Worm (Caenorhabditis elegans) whole organism, L4 larva: ENCODE results near the gene F26F2.8.

Source experiments
- dmd-9 ChIP-seq: fragments of 200-800 bp; sonication (Bioruptor generic); IDR thresholded peaks from 2 replicates; pipeline ENCODE4 v1.3.6; 2022; ENCODE audit warnings: missing genetic modification reagents, missing genetic modification characterization, missing compliant biosample characterization
- egl-27 ChIP-seq: sonication (generic microtip); optimal IDR thresholded peaks from 3 replicates; lab custom pipeline; 2017; ENCODE audit warnings: missing biosample characterization, missing genetic modification reagents, missing genetic modification characterization
- fkh-10 ChIP-seq: fragments of 150-350 bp; optimal IDR thresholded peaks from 2 replicates; lab custom pipeline; 2014; ENCODE audit warnings: missing biosample characterization, missing genetic modification reagents, missing genetic modification characterization
- lin-39 ChIP-seq: fragments of 150-350 bp; optimal IDR thresholded peaks from 2 replicates; lab custom pipeline; 2014; ENCODE audit warnings: missing biosample characterization, missing genetic modification reagents, missing genetic modification characterization
- lir-3 ChIP-seq: sonication (generic microtip); optimal IDR thresholded peaks from 2 replicates; lab custom pipeline; 2016; ENCODE audit warnings: mild to moderate bottlenecking, missing genetic modification characterization, missing compliant biosample characterization
- nhr-11 ChIP-seq: fragments of 150-350 bp; optimal IDR thresholded peaks from 2 replicates; lab custom pipeline; 2014; ENCODE audit warnings: missing biosample characterization, missing genetic modification characterization
- nhr-28 ChIP-seq: fragments of 150-350 bp; optimal IDR thresholded peaks from 2 replicates; lab custom pipeline; 2014; ENCODE audit warnings: missing biosample characterization, missing genetic modification characterization
- nhr-77 ChIP-seq: fragments of 150-350 bp; optimal IDR thresholded peaks from 2 replicates; lab custom pipeline; 2014; ENCODE audit warnings: missing biosample characterization, missing genetic modification characterization
- pqm-1 ChIP-seq: sonication (generic microtip); optimal IDR thresholded peaks from 2 replicates; lab custom pipeline; 2017; ENCODE audit warnings: missing biosample characterization, missing genetic modification characterization
- skn-1 ChIP-seq: fragments of 150-350 bp; optimal IDR thresholded peaks from 2 replicates; lab custom pipeline; 2014; ENCODE audit warnings: missing biosample characterization, missing genetic modification characterization
- spr-1 ChIP-seq: sonication (generic microtip); optimal IDR thresholded peaks from 2 replicates; lab custom pipeline; 2016; ENCODE audit warnings: mild to moderate bottlenecking, missing genetic modification characterization, missing compliant biosample characterization
- unc-39 ChIP-seq: sonication (generic microtip); optimal IDR thresholded peaks from 2 replicates; lab custom pipeline; 2017; ENCODE audit warnings: missing biosample characterization, missing genetic modification characterization
- unc-62 ChIP-seq, 3 experiments: fragments of 150-350 bp in 1 of 3; sonication (generic microtip); optimal IDR thresholded peaks in 2 of 3; peaks in 1 of 3; 1 replicate in 1 of 3; 2 replicates in 2 of 3; lab custom pipeline; 2014 to 2017; ENCODE audit warnings: missing biosample characterization in 3 of 3, missing genetic modification characterization in 3 of 3, missing genetic modification reagents in 3 of 3, missing genotype in 1 of 3

ce11 chrV:20574314-20574713 is 5.0 kb upstream of the F26F2.8 start, which contains the start of gene clec-263:
- TF ChIP-seq spr-1 (no peak), egl-27 (no peak), nhr-77 (no peak), fkh-10 (no peak), nhr-11 (no peak), lir-3 (tag; lab: Kevin White, UChicago) (no peak), nhr-28 (no peak), lin-39 (tag; lab: Kevin White, UChicago) (no peak), pqm-1 (tag; lab: Kevin White, UChicago) (no peak), dmd-9 (GFP tag; lab: Robert Waterston, UW) (no peak), unc-39 (no peak), skn-1 (no peak), unc-62 (GFP tag; optimal IDR thresholded peaks at IDR 0.05 in 1 of 2; lab: Kevin White, UChicago) (peak in 1 of 2 experiments; percentile 11), unc-62 (tag; optimal IDR thresholded peaks at IDR 0.05; lab: Kevin White, UChicago) (no peak)
